Worm (Caenorhabditis elegans) whole organism, midembryonic: ENCODE data around the gene T21D9.2.

ENCODE experiments used
- T22C8.4 ChIP-seq: fragments of 200-800 bp; sonication (Bioruptor generic); IDR thresholded peaks from 2 replicates; pipeline ENCODE4 v1.3.6; 2022; ENCODE audit warnings: missing genetic modification characterization, missing compliant biosample characterization
- cog-1 ChIP-seq: sonication (generic microtip); optimal IDR thresholded peaks from 2 replicates; lab custom pipeline; 2016; ENCODE audit warnings: missing genetic modification characterization, missing compliant biosample characterization
- flt-1 ChIP-seq: fragments of 200-800 bp; sonication (Bioruptor generic); IDR thresholded peaks from 2 replicates; pipeline ENCODE4 v1.3.6; 2022; ENCODE audit warnings: missing genetic modification characterization, missing compliant biosample characterization
- klf-2 ChIP-seq: fragments of 200-800 bp; sonication (Bioruptor generic); conservative IDR thresholded peaks from 2 replicates; pipeline ENCODE4 v1.3.6; 2022; ENCODE audit warnings: missing genetic modification reagents, missing genetic modification characterization, missing compliant biosample characterization
- med-1 ChIP-seq: sonication (generic microtip); optimal IDR thresholded peaks from 2 replicates; lab custom pipeline; 2017; ENCODE audit warnings: missing genetic modification characterization, mild to moderate bottlenecking, missing compliant biosample characterization, antibody characterized with exemption, missing genetic modification reagents; ENCODE audit not compliant: insufficient read depth
- ref-1 ChIP-seq: fragments of 200-800 bp; sonication (Bioruptor generic); conservative IDR thresholded peaks from 2 replicates; pipeline ENCODE4 v1.3.6; 2022; ENCODE audit warnings: missing genetic modification reagents, missing genetic modification characterization, missing compliant biosample characterization
- tab-1 ChIP-seq: fragments of 200-800 bp; sonication (Bioruptor generic); IDR thresholded peaks from 2 replicates; pipeline ENCODE4 v1.3.6; 2022; ENCODE audit warnings: missing genetic modification characterization, missing compliant biosample characterization
- ztf-23 ChIP-seq: fragments of 200-800 bp; sonication (Bioruptor generic); IDR thresholded peaks from 2 replicates; pipeline ENCODE4 v1.3.6; 2022; ENCODE audit warnings: missing genetic modification reagents, missing genetic modification characterization, missing compliant biosample characterization
- ztf-29 ChIP-seq: fragments of 200-800 bp; sonication (Bioruptor generic); IDR thresholded peaks from 2 replicates; pipeline ENCODE4 v1.3.6; 2022; ENCODE audit warnings: missing genetic modification reagents, missing genetic modification characterization, missing compliant biosample characterization

ce11 chrX:2144236-2144635, 47.5 kb upstream of the T21D9.2 start:
- TF ChIP-seq tab-1 (GFP tag; lab: Robert Waterston, UW) (no peak), cog-1 (no peak), ztf-23 (GFP tag; lab: Robert Waterston, UW) (no peak), klf-2 (no peak), ztf-29 (GFP tag; lab: Robert Waterston, UW) (no peak), ref-1 (GFP tag; lab: Robert Waterston, UW) (no peak), flt-1 (GFP tag; lab: Robert Waterston, UW) (no peak), T22C8.4 (GFP tag; lab: Robert Waterston, UW) (no peak), med-1 (GFP tag; lab: Kevin White, UChicago) (no peak)
